Worm (Caenorhabditis elegans): ENCODE results near the gene oac-11.

DNA sequence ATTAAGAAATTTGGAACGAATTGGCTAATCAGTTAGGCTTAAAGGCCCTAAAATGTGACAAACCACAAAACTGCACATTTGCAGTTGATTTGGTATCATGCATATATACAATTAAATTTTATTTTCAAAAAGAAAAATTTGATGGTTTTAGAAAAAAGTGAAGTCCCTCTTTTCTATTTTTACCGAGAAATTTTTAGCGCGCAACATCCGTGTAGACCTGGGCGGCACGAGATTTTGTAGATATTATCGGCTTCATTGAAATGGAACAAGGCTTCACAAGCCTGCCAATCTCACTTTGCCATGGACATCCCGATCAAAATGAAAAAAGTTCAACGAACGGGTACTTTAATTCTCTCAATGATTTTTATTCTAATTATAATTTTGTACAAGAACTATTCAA, 14.7 kb downstream of the oac-11 start, which contains the start of gene C17A2.2:
- TF ChIP-seq nhr-12 (tag; optimal IDR thresholded peaks at IDR 0.05) (no peak), lsy-2 (tag; optimal IDR thresholded peaks at IDR 0.05) (no peak), blmp-1 (tag; optimal IDR thresholded peaks at IDR 0.05) (no peak), bed-3 (GFP tag; optimal IDR thresholded peaks at IDR 0.05) (no peak), tbx-8 (GFP tag; optimal IDR thresholded peaks at IDR 0.05) (no peak), snpc-4 (tag; optimal IDR thresholded peaks at IDR 0.05) (no peak), lin-32 (GFP tag; optimal IDR thresholded peaks at IDR 0.05) (no peak)

All from whole organism, mixed stage, embryonic.